Worm (Caenorhabditis elegans) whole organism, midembryonic: Measurements from ENCODE around the gene EGAP5.1.

Source experiments
- flt-1 ChIP-seq: fragments of 200-800 bp; sonication (Bioruptor generic); IDR thresholded peaks from 2 replicates; pipeline ENCODE4 v1.3.6; 2022; ENCODE audit warnings: missing genetic modification characterization, missing compliant biosample characterization
- med-1 ChIP-seq: sonication (generic microtip); optimal IDR thresholded peaks from 2 replicates; lab custom pipeline; 2017; ENCODE audit warnings: missing genetic modification characterization, mild to moderate bottlenecking, missing compliant biosample characterization, antibody characterized with exemption, missing genetic modification reagents; ENCODE audit not compliant: insufficient read depth
- tab-1 ChIP-seq: fragments of 200-800 bp; sonication (Bioruptor generic); IDR thresholded peaks from 2 replicates; pipeline ENCODE4 v1.3.6; 2022; ENCODE audit warnings: missing genetic modification characterization, missing compliant biosample characterization
- ztf-23 ChIP-seq: fragments of 200-800 bp; sonication (Bioruptor generic); IDR thresholded peaks from 2 replicates; pipeline ENCODE4 v1.3.6; 2022; ENCODE audit warnings: missing genetic modification reagents, missing genetic modification characterization, missing compliant biosample characterization

ce11 chrX:5207819-5208218, 45.0 kb downstream of the EGAP5.1 start:
- TF ChIP-seq med-1 (GFP tag; lab: Kevin White, UChicago): no peak
- TF ChIP-seq flt-1 (GFP tag; lab: Robert Waterston, UW): 0 out of 2 replicates have a peak, but pooled peaks have one; percentile 30
- TF ChIP-seq ztf-23 (GFP tag; lab: Robert Waterston, UW): no peak
- TF ChIP-seq tab-1 (GFP tag; lab: Robert Waterston, UW): no peak
